Worm (Caenorhabditis elegans): ENCODE results near the gene arrd-17.

The arrd-17 gene

DNA sequence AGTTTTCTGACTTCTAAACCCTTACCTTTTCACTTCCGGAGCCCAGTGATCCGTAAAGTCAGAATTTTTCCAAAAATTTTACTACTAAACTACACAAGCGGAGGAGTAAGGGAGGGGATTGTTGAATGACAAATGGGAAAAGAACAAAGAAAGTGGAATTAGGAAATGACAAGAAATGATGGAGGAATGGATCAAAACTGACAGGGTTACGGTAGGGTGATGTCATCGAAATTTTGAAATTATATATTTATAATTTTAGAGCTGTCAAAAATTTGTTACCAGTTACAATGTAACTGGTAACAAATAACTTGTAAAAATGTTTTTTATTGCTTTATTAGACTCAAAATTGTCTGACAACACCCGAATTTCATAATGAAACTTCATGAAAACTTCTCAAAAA lies 35.8 kb upstream of the arrd-17 start:
- TF ChIP-seq R02D3.7 (tag; optimal IDR thresholded peaks at IDR 0.05) (no peak), ama-1 (optimal IDR thresholded peaks at IDR 0.05) (no peak), fkh-10 (GFP tag; optimal IDR thresholded peaks at IDR 0.05) (no peak), nhr-77 (tag; optimal IDR thresholded peaks at IDR 0.05) (no peak), lin-15B (tag; optimal IDR thresholded peaks at IDR 0.05) (no peak), ZK546.5 (tag; optimal IDR thresholded peaks at IDR 0.05) (no peak), unc-62 (GFP tag; optimal IDR thresholded peaks at IDR 0.05) (peak; percentile 6)

DNA sequence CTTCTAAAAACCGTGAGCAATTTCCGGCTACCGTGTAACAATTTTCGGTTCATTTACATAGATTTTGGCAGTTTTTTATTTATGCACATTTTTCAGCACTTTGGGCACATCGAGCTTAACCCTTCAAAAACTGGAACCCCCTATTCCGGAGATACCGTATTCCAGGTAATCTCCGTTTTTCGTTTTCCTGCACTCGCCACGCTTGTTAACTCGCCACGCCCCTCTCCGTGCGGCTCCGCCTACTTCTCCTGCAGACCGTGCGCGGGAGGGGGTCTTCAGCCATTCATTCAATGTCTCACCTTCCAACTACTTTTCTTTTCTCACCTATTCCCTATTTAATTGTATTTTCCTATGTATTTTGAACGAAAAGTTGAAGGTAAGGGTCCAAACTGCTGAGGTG lies 29.5 kb upstream of the arrd-17 start:
- no peak for TF ChIP-seq egl-27 (tag; optimal IDR thresholded peaks at IDR 0.05)
- TF ChIP-seq pqm-1 (tag; optimal IDR thresholded peaks at IDR 0.05): no peak
- TF ChIP-seq sea-2 (GFP tag; optimal IDR thresholded peaks at IDR 0.05): no peak
- no peak for TF ChIP-seq nhr-76 (tag; optimal IDR thresholded peaks at IDR 0.05)
- no peak for TF ChIP-seq nhr-43 (tag; optimal IDR thresholded peaks at IDR 0.05; ENCODE audit: poor library complexity, severe bottlenecking)
- no peak for TF ChIP-seq lin-15B (tag; optimal IDR thresholded peaks at IDR 0.05)
- TF ChIP-seq ztf-11 (tag; optimal IDR thresholded peaks at IDR 0.05): no peak
- TF ChIP-seq ztf-4 (tag; optimal IDR thresholded peaks at IDR 0.05): no peak
- no peak for TF ChIP-seq daf-12 (tag; optimal IDR thresholded peaks at IDR 0.05)
- TF ChIP-seq lsy-12 (tag; optimal IDR thresholded peaks at IDR 0.05): no peak
- TF ChIP-seq hmg-11 (tag; optimal IDR thresholded peaks at IDR 0.05): no peak
- TF ChIP-seq fkh-2 (tag; optimal IDR thresholded peaks at IDR 0.05): no peak
- no peak for TF ChIP-seq elt-1 (tag; optimal IDR thresholded peaks at IDR 0.05)
- TF ChIP-seq ceh-9 (tag; optimal IDR thresholded peaks at IDR 0.05): no peak
- no peak for TF ChIP-seq ceh-16 (tag; optimal IDR thresholded peaks at IDR 0.05)
- no peak for TF ChIP-seq jun-1 (tag; optimal IDR thresholded peaks at IDR 0.05)
- no peak for TF ChIP-seq fos-1 (tag; optimal IDR thresholded peaks at IDR 0.05)

DNA sequence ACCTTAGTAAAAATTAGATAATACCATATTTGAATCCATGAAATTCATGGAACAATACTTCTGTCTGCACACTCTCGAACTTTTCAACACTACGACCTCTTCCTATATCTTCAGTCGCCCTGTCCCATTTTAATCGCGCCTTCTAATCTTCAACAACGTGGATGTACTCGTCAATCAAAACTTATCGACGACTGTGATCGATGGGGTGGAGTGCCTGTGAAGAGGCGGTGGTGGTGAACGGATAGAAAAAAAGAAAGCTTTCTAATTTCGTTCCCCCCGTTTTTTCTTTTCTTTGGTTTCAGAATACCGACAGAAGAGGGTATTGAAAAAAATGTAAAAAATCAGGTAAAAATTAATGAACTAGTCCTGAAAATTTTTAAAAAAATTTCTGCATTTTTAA lies 28.4 kb upstream of the arrd-17 start:
- TF ChIP-seq nhr-23 (tag; optimal IDR thresholded peaks at IDR 0.05): peak; percentile 45
- TF ChIP-seq egl-5 (tag; optimal IDR thresholded peaks at IDR 0.05): no peak
- TF ChIP-seq nhr-25 (tag; optimal IDR thresholded peaks at IDR 0.05): peak; percentile 40
- no peak for TF ChIP-seq zag-1 (tag; optimal IDR thresholded peaks at IDR 0.05)
- no peak for TF ChIP-seq sea-2 (GFP tag; optimal IDR thresholded peaks at IDR 0.05)
- no peak for TF ChIP-seq pha-4 (tag; optimal IDR thresholded peaks at IDR 0.05)
- no peak for TF ChIP-seq nhr-43 (tag; optimal IDR thresholded peaks at IDR 0.05; ENCODE audit: poor library complexity, severe bottlenecking)
- no peak for TF ChIP-seq elt-2 (tag; optimal IDR thresholded peaks at IDR 0.05)
- no peak for TF ChIP-seq ceh-16 (tag; optimal IDR thresholded peaks at IDR 0.05)
- TF ChIP-seq skn-1 (tag; optimal IDR thresholded peaks at IDR 0.05): no peak
- TF ChIP-seq nhr-67 (tag; optimal IDR thresholded peaks at IDR 0.05): no peak
- no peak for TF ChIP-seq ZK546.5 (tag; optimal IDR thresholded peaks at IDR 0.05)
- no peak for TF ChIP-seq ceh-9 (tag; optimal IDR thresholded peaks at IDR 0.05)
- TF ChIP-seq elt-1 (tag; optimal IDR thresholded peaks at IDR 0.05): peak; percentile 69
- TF ChIP-seq elt-3 (tag; optimal IDR thresholded peaks at IDR 0.05): no peak

- no peak for TF ChIP-seq nhr-43 (tag; optimal IDR thresholded peaks at IDR 0.05; ENCODE audit: poor library complexity, severe bottlenecking)
- peak; percentile 80 for TF ChIP-seq pha-4 (tag; optimal IDR thresholded peaks at IDR 0.05)
- no peak for TF ChIP-seq nhr-76 (tag; optimal IDR thresholded peaks at IDR 0.05)
- TF ChIP-seq skn-1 (tag; optimal IDR thresholded peaks at IDR 0.05): no peak
- TF ChIP-seq nhr-11 (tag; optimal IDR thresholded peaks at IDR 0.05): no peak
- TF ChIP-seq nhr-237 (tag; optimal IDR thresholded peaks at IDR 0.05): no peak
- no peak for TF ChIP-seq jun-1 (tag; optimal IDR thresholded peaks at IDR 0.05)
- peak; percentile 37 for TF ChIP-seq elt-2 (tag; optimal IDR thresholded peaks at IDR 0.05)
- no peak for TF ChIP-seq ceh-28 (tag; optimal IDR thresholded peaks at IDR 0.05)
- TF ChIP-seq ZK546.5 (tag; optimal IDR thresholded peaks at IDR 0.05): no peak
- TF ChIP-seq hmg-11 (tag; optimal IDR thresholded peaks at IDR 0.05): peak; percentile 16
Observed at ce11 chrIII:13657975-13658374, 27.4 kb upstream of the arrd-17 start.

ce11 chrIII:13656680-13657079 lies 26.1 kb upstream of the arrd-17 start:
- TF ChIP-seq nhr-237 (tag; optimal IDR thresholded peaks at IDR 0.05) (no peak), nhr-28 (tag; optimal IDR thresholded peaks at IDR 0.05) (no peak), ceh-16 (tag; optimal IDR thresholded peaks at IDR 0.05) (no peak), unc-39 (tag; optimal IDR thresholded peaks at IDR 0.05) (no peak)

Data from whole organism, L3 larva.